Worm (Caenorhabditis elegans) whole organism, L2 larva: Measurements from ENCODE around the gene gln-5.

Experiments used
- C34F6.9 ChIP-seq: fragments of 150-350 bp; optimal IDR thresholded peaks from 2 replicates; lab custom pipeline; 2014; ENCODE audit warnings: missing biosample characterization, missing genetic modification characterization
- F13H6.1 ChIP-seq: sonication (generic microtip); optimal IDR thresholded peaks from 2 replicates; lab custom pipeline; 2016; ENCODE audit warnings: missing genetic modification characterization, missing compliant biosample characterization
- R02D3.7 ChIP-seq: fragments of 150-350 bp; optimal IDR thresholded peaks from 2 replicates; lab custom pipeline; 2014; ENCODE audit warnings: missing biosample characterization, missing genetic modification characterization
- Y55F3AM.14 ChIP-seq: fragments of 200-800 bp; sonication (Bioruptor generic); optimal IDR thresholded peaks from 2 replicates; lab custom pipeline; 2018; ENCODE audit warnings: mild to moderate bottlenecking, missing genetic modification characterization, missing compliant biosample characterization
- ZK546.5 ChIP-seq: sonication (generic microtip); optimal IDR thresholded peaks from 2 replicates; lab custom pipeline; 2017; ENCODE audit warnings: missing biosample characterization, missing genetic modification characterization
- aly-2 ChIP-seq: fragments of 150-350 bp; optimal IDR thresholded peaks from 2 replicates; lab custom pipeline; 2014; ENCODE audit warnings: missing biosample characterization, missing genetic modification characterization
- ama-1 ChIP-seq: fragments of 150-350 bp; optimal IDR thresholded peaks from 2 replicates; lab custom pipeline; 2018; ENCODE audit warnings: inconsistent platforms
- blmp-1 ChIP-seq: sonication (generic microtip); optimal IDR thresholded peaks from 2 replicates; lab custom pipeline; 2017; ENCODE audit warnings: missing genetic modification characterization, mild to moderate bottlenecking, missing compliant biosample characterization, antibody characterized with exemption, moderate library complexity; ENCODE audit not compliant: insufficient read depth
- ceh-16 ChIP-seq: fragments of 150-350 bp; optimal IDR thresholded peaks from 2 replicates; lab custom pipeline; 2014; ENCODE audit warnings: missing biosample characterization, missing genetic modification characterization
- crh-2 ChIP-seq: sonication (generic microtip); optimal IDR thresholded peaks from 2 replicates; lab custom pipeline; 2017; ENCODE audit warnings: missing biosample characterization, missing genetic modification characterization
- dmd-4 ChIP-seq: sonication (generic microtip); optimal IDR thresholded peaks from 2 replicates; lab custom pipeline; 2017; ENCODE audit warnings: missing biosample characterization, missing genetic modification characterization
- egl-27 ChIP-seq: sonication (generic microtip); optimal IDR thresholded peaks from 3 replicates; lab custom pipeline; 2017; ENCODE audit warnings: missing biosample characterization, missing genetic modification reagents, missing genetic modification characterization
- elt-1 ChIP-seq: fragments of 150-350 bp; optimal IDR thresholded peaks from 2 replicates; lab custom pipeline; 2014; ENCODE audit warnings: missing biosample characterization, missing genetic modification characterization
- fos-1 ChIP-seq: fragments of 150-350 bp; optimal IDR thresholded peaks from 2 replicates; lab custom pipeline; 2014; ENCODE audit warnings: missing biosample characterization, missing genetic modification characterization
- gmeb-1 ChIP-seq: fragments of 150-350 bp; optimal IDR thresholded peaks from 2 replicates; lab custom pipeline; 2014; ENCODE audit warnings: missing biosample characterization, missing genetic modification characterization
- lin-11 ChIP-seq: fragments of 150-350 bp; sonication (generic microtip); optimal IDR thresholded peaks from 2 replicates; lab custom pipeline; 2014; ENCODE audit warnings: missing biosample characterization, missing genetic modification characterization, inconsistent platforms, mixed read lengths
- lin-13 ChIP-seq: fragments of 150-350 bp; optimal IDR thresholded peaks from 2 replicates; lab custom pipeline; 2014; ENCODE audit warnings: missing biosample characterization, missing genetic modification reagents, missing genetic modification characterization
- lsy-2 ChIP-seq, 2 experiments: fragments of 150-350 bp in 1 of 2; sonication (generic microtip) in 1 of 2; optimal IDR thresholded peaks; 2 replicates each; lab custom pipeline; 2014 to 2017; ENCODE audit warnings: missing biosample characterization in 2 of 2, missing genetic modification characterization in 2 of 2
- mab-5 ChIP-seq: fragments of 150-350 bp; optimal IDR thresholded peaks from 2 replicates; lab custom pipeline; 2014; ENCODE audit warnings: missing biosample characterization, missing genetic modification characterization
- mbf-1 ChIP-seq: sonication (generic microtip); optimal IDR thresholded peaks from 2 replicates; lab custom pipeline; 2017; ENCODE audit warnings: missing biosample characterization, missing genetic modification characterization
- mdl-1 ChIP-seq, 2 experiments: fragments of 150-350 bp in 1 of 2; sonication (generic microtip) in 1 of 2; optimal IDR thresholded peaks; 2 replicates each; lab custom pipeline; 2017; ENCODE audit warnings: missing biosample characterization in 2 of 2, missing genetic modification characterization in 2 of 2
- nhr-11 ChIP-seq: fragments of 150-350 bp; optimal IDR thresholded peaks from 2 replicates; lab custom pipeline; 2014; ENCODE audit warnings: missing biosample characterization, missing genetic modification characterization
- nhr-129 ChIP-seq: fragments of 150-350 bp; optimal IDR thresholded peaks from 2 replicates; lab custom pipeline; 2014; ENCODE audit warnings: missing biosample characterization, missing genetic modification characterization
- nhr-21 ChIP-seq: fragments of 150-350 bp; optimal IDR thresholded peaks from 2 replicates; lab custom pipeline; 2014; ENCODE audit warnings: missing biosample characterization, missing genetic modification characterization
- nhr-23 ChIP-seq: fragments of 150-350 bp; optimal IDR thresholded peaks from 2 replicates; lab custom pipeline; 2014; ENCODE audit warnings: missing biosample characterization, missing genetic modification reagents, missing genetic modification characterization
- nhr-237 ChIP-seq: fragments of 150-350 bp; optimal IDR thresholded peaks from 2 replicates; lab custom pipeline; 2014; ENCODE audit warnings: missing biosample characterization, missing genetic modification characterization
- nhr-25 ChIP-seq: fragments of 150-350 bp; sonication (generic microtip); optimal IDR thresholded peaks from 3 replicates; lab custom pipeline; 2014; ENCODE audit warnings: missing biosample characterization, missing genetic modification characterization
- nhr-6 ChIP-seq: fragments of 150-350 bp; optimal IDR thresholded peaks from 2 replicates; lab custom pipeline; 2014; ENCODE audit warnings: missing biosample characterization, missing genetic modification characterization
- nhr-77 ChIP-seq: fragments of 150-350 bp; optimal IDR thresholded peaks from 2 replicates; lab custom pipeline; 2014; ENCODE audit warnings: missing biosample characterization, missing genetic modification characterization
- peb-1 ChIP-seq: fragments of 150-350 bp; optimal IDR thresholded peaks from 2 replicates; lab custom pipeline; 2014; ENCODE audit warnings: missing biosample characterization, missing genetic modification characterization
- sem-4 ChIP-seq: fragments of 150-350 bp; optimal IDR thresholded peaks from 2 replicates; lab custom pipeline; 2014; ENCODE audit warnings: missing biosample characterization, missing genetic modification reagents, missing genetic modification characterization
- skn-1 ChIP-seq: sonication (generic microtip); optimal IDR thresholded peaks from 2 replicates; lab custom pipeline; 2017; ENCODE audit warnings: missing biosample characterization, missing genetic modification characterization
- sma-3 ChIP-seq: sonication (generic microtip); optimal IDR thresholded peaks from 2 replicates; lab custom pipeline; 2016; ENCODE audit warnings: missing genetic modification reagents, missing genetic modification characterization, missing compliant biosample characterization
- sma-9 ChIP-seq, 2 experiments: fragments of 150-350 bp in 1 of 2; sonication (generic microtip) in 1 of 2; optimal IDR thresholded peaks; 2 replicates each; lab custom pipeline; 2014 to 2016; ENCODE audit warnings: missing genetic modification characterization in 2 of 2, mild to moderate bottlenecking in 1 of 2, missing biosample characterization in 1 of 2, missing compliant biosample characterization in 1 of 2, missing genetic modification reagents in 1 of 2, moderate library complexity in 1 of 2
- snpc-4 ChIP-seq: fragments of 150-350 bp; optimal IDR thresholded peaks from 2 replicates; lab custom pipeline; 2014; ENCODE audit warnings: missing biosample characterization, missing genetic modification characterization
- unc-39 ChIP-seq: fragments of 150-350 bp; optimal IDR thresholded peaks from 2 replicates; lab custom pipeline; 2014; ENCODE audit warnings: missing biosample characterization, missing genetic modification characterization
- unc-62 ChIP-seq: fragments of 150-350 bp; optimal IDR thresholded peaks from 2 replicates; lab custom pipeline; 2014; ENCODE audit warnings: missing biosample characterization, missing genetic modification reagents, missing genetic modification characterization
- zag-1 ChIP-seq: fragments of 150-350 bp; optimal IDR thresholded peaks from 2 replicates; lab custom pipeline; 2014; ENCODE audit warnings: missing biosample characterization, missing genetic modification characterization
- ztf-1 ChIP-seq: fragments of 200-800 bp; sonication (Bioruptor generic); conservative IDR thresholded peaks from 2 replicates; pipeline ENCODE4 v1.3.6; 2022; ENCODE audit warnings: missing genetic modification characterization, missing compliant biosample characterization
- ztf-11 ChIP-seq: sonication (generic microtip); optimal IDR thresholded peaks from 2 replicates; lab custom pipeline; 2017; ENCODE audit warnings: missing biosample characterization, missing genetic modification characterization
- ztf-4 ChIP-seq: fragments of 150-350 bp; optimal IDR thresholded peaks from 2 replicates; lab custom pipeline; 2014; ENCODE audit warnings: missing biosample characterization, missing genetic modification characterization

gln-5 gene

ce11 chrIV:17285263-17285662 is 11.8 kb upstream of the gln-5 start (continued):
- TF ChIP-seq skn-1 (no peak), nhr-6 (no peak), ama-1 (lab: Kevin White, UChicago) (no peak), nhr-11 (tag; lab: Kevin White, UChicago) (no peak), ztf-4 (peak; percentile 18), nhr-21 (tag; lab: Kevin White, UChicago) (no peak), nhr-23 (tag; lab: Kevin White, UChicago) (no peak), Y55F3AM.14 (GFP tag; lab: Kevin White, UChicago) (no peak), unc-62 (no peak), zag-1 (tag; lab: Kevin White, UChicago) (peak; percentile 31), R02D3.7 (tag; lab: Kevin White, UChicago) (no peak), blmp-1 (no peak)
- TF ChIP-seq, all 48 proteins: peak for 9

DNA sequence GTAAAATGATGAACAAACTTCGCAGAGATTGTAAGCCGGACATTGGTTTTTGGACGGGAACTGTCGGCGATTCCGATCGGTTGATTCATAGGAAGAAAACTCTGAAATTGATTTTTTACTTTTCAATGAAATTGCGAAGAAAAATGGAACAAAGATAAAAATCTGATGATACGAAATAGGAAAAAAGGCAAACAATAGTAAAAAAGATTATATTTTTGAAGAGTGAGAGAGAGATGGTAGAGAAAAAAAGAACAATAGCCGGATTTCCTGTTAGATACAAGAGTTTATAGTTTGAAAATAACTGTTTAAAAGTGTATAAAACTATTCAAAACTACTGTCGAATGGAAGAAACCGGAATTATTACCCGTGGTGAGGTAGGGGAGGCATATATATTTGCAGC is 10.6 kb upstream of the gln-5 start, which contains the start of gene nra-1:
Gene nra-1 (minus strand): TSS at position 101 of the 400 bp plus-strand sequence.
- no peak for TF ChIP-seq ztf-11 (tag; lab: Kevin White, UChicago)
- no peak for TF ChIP-seq gmeb-1 (tag; lab: Kevin White, UChicago)
- no peak for TF ChIP-seq ama-1 (lab: Kevin White, UChicago)
- no peak for TF ChIP-seq C34F6.9 (tag; lab: Kevin White, UChicago)
- no peak for TF ChIP-seq ceh-16 (tag; lab: Kevin White, UChicago)
- no peak for TF ChIP-seq nhr-21 (tag; lab: Kevin White, UChicago)
- no peak for TF ChIP-seq nhr-23 (tag; lab: Kevin White, UChicago)
- TF ChIP-seq nhr-25 (tag; lab: Kevin White, UChicago), result no peak
- TF ChIP-seq mab-5 (tag; lab: Kevin White, UChicago), result no peak
- TF ChIP-seq lin-11 (tag; lab: Kevin White, UChicago), result no peak
- no peak for TF ChIP-seq fos-1 (tag; lab: Kevin White, UChicago)
- no peak for TF ChIP-seq ztf-4
- TF ChIP-seq sma-9 (GFP tag; optimal IDR thresholded peaks at IDR 0.05; lab: Kevin White, UChicago), result no peak
- no peak for TF ChIP-seq sma-9 (tag; optimal IDR thresholded peaks at IDR 0.05; lab: Kevin White, UChicago)
- TF ChIP-seq nhr-77 (tag; lab: Kevin White, UChicago), result no peak
- TF ChIP-seq peb-1, result no peak
- no peak for TF ChIP-seq Y55F3AM.14 (GFP tag; lab: Kevin White, UChicago)
- no peak for TF ChIP-seq ztf-1 (GFP tag; lab: Robert Waterston, UW)

- TF ChIP-seq lsy-2 (tag; optimal IDR thresholded peaks at IDR 0.05; lab: Kevin White, UChicago), result peak; percentile 14 to 87
- no peak for TF ChIP-seq unc-39 (tag; lab: Kevin White, UChicago)
- TF ChIP-seq ztf-4, result peak; percentile 95
- no peak for TF ChIP-seq nhr-237
- TF ChIP-seq mbf-1 (tag; lab: Kevin White, UChicago), result peak; percentile 24
- peak; percentile 71 for TF ChIP-seq nhr-11 (tag; lab: Kevin White, UChicago)
- TF ChIP-seq egl-27 (tag; lab: Kevin White, UChicago), result no peak
- TF ChIP-seq lin-13 (GFP tag; lab: Kevin White, UChicago), result peak; percentile 82
- TF ChIP-seq nhr-25 (tag; lab: Kevin White, UChicago), result peak; percentile 26
- TF ChIP-seq C34F6.9 (tag; lab: Kevin White, UChicago), result peak; percentile 77
- TF ChIP-seq Y55F3AM.14 (GFP tag; lab: Kevin White, UChicago), result peak; percentile 71
- TF ChIP-seq aly-2 (tag; lab: Kevin White, UChicago), result no peak
- TF ChIP-seq mdl-1 (tag; optimal IDR thresholded peaks at IDR 0.05; lab: Kevin White, UChicago), result no peak
- no peak for TF ChIP-seq dmd-4 (tag; lab: Kevin White, UChicago)
- peak; percentile 99 for TF ChIP-seq ama-1 (lab: Kevin White, UChicago)
- TF ChIP-seq sem-4 (tag; lab: Kevin White, UChicago), result peak; percentile 66
- no peak for TF ChIP-seq elt-1 (tag; lab: Kevin White, UChicago)
- no peak for TF ChIP-seq ZK546.5 (tag; lab: Kevin White, UChicago)
- peak; percentile 64 for TF ChIP-seq nhr-6
- peak; percentile 52 for TF ChIP-seq sma-9 (GFP tag; optimal IDR thresholded peaks at IDR 0.05; lab: Kevin White, UChicago)
- no peak for TF ChIP-seq sma-9 (tag; optimal IDR thresholded peaks at IDR 0.05; lab: Kevin White, UChicago)
- peak; percentile 69 for TF ChIP-seq nhr-129 (tag; lab: Kevin White, UChicago)
- peak; percentile 90; the same call in 1 of the 2 replicates for TF ChIP-seq ztf-1 (GFP tag; lab: Robert Waterston, UW)
- TF ChIP-seq gmeb-1 (tag; lab: Kevin White, UChicago), result peak; percentile 74
- peak; percentile 93 for TF ChIP-seq crh-2 (tag; lab: Kevin White, UChicago)
- peak; percentile 17 for TF ChIP-seq unc-62
- peak; percentile 38 for TF ChIP-seq snpc-4 (tag; lab: Kevin White, UChicago)
- peak; percentile 30 for TF ChIP-seq sma-3 (GFP tag; lab: Kevin White, UChicago)
- peak; percentile 74 for TF ChIP-seq skn-1
- peak; percentile 29 for TF ChIP-seq F13H6.1
- TF ChIP-seq fos-1 (tag; lab: Kevin White, UChicago), result peak; percentile 31
Observed at ce11 chrIV:17281060-17282021, 7.9 kb upstream of the gln-5 start.
